Fruit fly (Drosophila melanogaster) whole organism, embryonic: Measurements from ENCODE around the gene Cenp-C.

Experiments used
- Antp ChIP-seq: fragments of 200-800 bp; sonication (Bioruptor generic); optimal IDR thresholded peaks from 3 replicates; lab custom pipeline; 2016; ENCODE audit warnings: missing biosample characterization, missing genetic modification characterization
- CG12942 ChIP-seq: fragments of 200-800 bp; sonication (Bioruptor generic); optimal IDR thresholded peaks from 3 replicates; lab custom pipeline; 2016; ENCODE audit warnings: missing biosample characterization, missing genetic modification characterization
- CG14860 ChIP-seq: fragments of 200-800 bp; sonication (Bioruptor generic); IDR thresholded peaks from 3 replicates; pipeline ENCODE4 v1.3.6; 2022; ENCODE audit warnings: missing biosample characterization, missing genetic modification characterization; ENCODE audit not compliant: partially characterized antibody
- CG1603 ChIP-seq: fragments of 200-800 bp; sonication (Bioruptor generic); optimal IDR thresholded peaks from 2 replicates; lab custom pipeline; 2019; ENCODE audit warnings: missing biosample characterization, mild to moderate bottlenecking, missing genetic modification characterization, moderate library complexity
- CG18011 ChIP-seq: fragments of 200-800 bp; sonication (Bioruptor generic); optimal IDR thresholded peaks from 2 replicates; lab custom pipeline; 2017; ENCODE audit warnings: missing biosample characterization, missing genetic modification characterization, mild to moderate bottlenecking, moderate library complexity, missing genotype
- CG2120 ChIP-seq: fragments of 200-800 bp; sonication (Bioruptor generic); optimal IDR thresholded peaks from 3 replicates; lab custom pipeline; 2016; ENCODE audit warnings: missing biosample characterization, missing genetic modification characterization
- CG33213 ChIP-seq: fragments of 200-800 bp; sonication (Bioruptor generic); optimal IDR thresholded peaks from 3 replicates; lab custom pipeline; 2016; ENCODE audit warnings: missing biosample characterization, missing genetic modification characterization
- CG34422 ChIP-seq: fragments of 200-800 bp; sonication (Bioruptor generic); IDR thresholded peaks from 3 replicates; pipeline ENCODE4 v1.3.6; 2022; ENCODE audit warnings: missing biosample characterization, missing genetic modification characterization
- CG4617 ChIP-seq: fragments of 200-800 bp; sonication (Bioruptor generic); optimal IDR thresholded peaks from 3 replicates; lab custom pipeline; 2016; ENCODE audit warnings: missing biosample characterization, missing genetic modification characterization, borderline replicate concordance
- CG5180 ChIP-seq: fragments of 200-800 bp; sonication (Bioruptor generic); optimal IDR thresholded peaks from 3 replicates; lab custom pipeline; 2017; ENCODE audit warnings: missing biosample characterization, missing genetic modification characterization, mild to moderate bottlenecking, moderate library complexity, missing genetic modification reagents
- CG7786 ChIP-seq: fragments of 200-800 bp; sonication (Bioruptor generic); optimal IDR thresholded peaks from 2 replicates; lab custom pipeline; 2016; ENCODE audit warnings: missing biosample characterization, missing genetic modification characterization
- CG8089 ChIP-seq: fragments of 200-800 bp; sonication (Bioruptor generic); optimal IDR thresholded peaks from 3 replicates; lab custom pipeline; 2016; ENCODE audit warnings: missing biosample characterization, missing genetic modification characterization
- CG8765 ChIP-seq: fragments of 200-800 bp; sonication (Bioruptor generic); IDR thresholded peaks from 2 replicates; pipeline ENCODE4 v1.3.6; 2022; ENCODE audit warnings: missing biosample characterization, missing genetic modification characterization
- CG8944 ChIP-seq: fragments of 200-800 bp; sonication (Bioruptor generic); optimal IDR thresholded peaks from 3 replicates; lab custom pipeline; 2016; ENCODE audit warnings: missing biosample characterization, missing genetic modification characterization
- D19A ChIP-seq: fragments of 200-800 bp; optimal IDR thresholded peaks from 3 replicates; lab custom pipeline; 2019; ENCODE audit warnings: missing biosample characterization, mild to moderate bottlenecking, missing genetic modification characterization, moderate library complexity
- Dll ChIP-seq: fragments of 200-800 bp; sonication (Bioruptor generic); IDR thresholded peaks from 4 replicates; pipeline ENCODE4 v1.3.6; 2022; ENCODE audit warnings: missing biosample characterization, missing genetic modification characterization; ENCODE audit not compliant: partially characterized antibody
- Dref ChIP-seq: fragments of 200-800 bp; sonication (Bioruptor generic); IDR thresholded peaks from 2 replicates; pipeline ENCODE4 v1.3.6; 2022; ENCODE audit warnings: missing biosample characterization, missing genetic modification characterization
- E2f2 ChIP-seq: fragments of 200-800 bp; sonication (Bioruptor generic); IDR thresholded peaks from 2 replicates; pipeline ENCODE4 v1.3.6; 2022; ENCODE audit warnings: missing biosample characterization, missing genetic modification characterization
- HLH4C ChIP-seq: fragments of 200-800 bp; sonication (Bioruptor generic); IDR thresholded peaks from 3 replicates; pipeline ENCODE4 v1.3.6; 2022; ENCODE audit warnings: missing biosample characterization, missing genetic modification characterization; ENCODE audit not compliant: partially characterized antibody
- Hmr ChIP-seq: fragments of 200-800 bp; sonication (Bioruptor generic); optimal IDR thresholded peaks from 3 replicates; lab custom pipeline; 2017; ENCODE audit warnings: mild to moderate bottlenecking, missing biosample characterization, missing genetic modification reagents, missing genetic modification characterization
- Hr51 ChIP-seq, 2 experiments: fragments of 200-800 bp; sonication (Bioruptor generic); optimal IDR thresholded peaks; 2 replicates in 1 of 2; 3 replicates in 1 of 2; lab custom pipeline; 2016 to 2018; ENCODE audit warnings: missing biosample characterization in 2 of 2, missing genetic modification characterization in 2 of 2, mild to moderate bottlenecking in 1 of 2, moderate library complexity in 1 of 2
- Lhr ChIP-seq: fragments of 200-800 bp; sonication (Bioruptor generic); optimal IDR thresholded peaks from 3 replicates; lab custom pipeline; 2017; ENCODE audit warnings: mild to moderate bottlenecking, missing biosample characterization, missing genetic modification reagents, missing genetic modification characterization
- Meics ChIP-seq: fragments of 200-800 bp; sonication (Bioruptor generic); optimal IDR thresholded peaks from 2 replicates; lab custom pipeline; 2017; ENCODE audit warnings: missing biosample characterization, mild to moderate bottlenecking, missing genetic modification characterization
- NC2α ChIP-seq: fragments of 200-800 bp; sonication (Bioruptor generic); optimal IDR thresholded peaks from 2 replicates; lab custom pipeline; 2016; ENCODE audit warnings: missing biosample characterization, missing genetic modification characterization
- Neu2 ChIP-seq: fragments of 200-800 bp; sonication (Bioruptor generic); optimal IDR thresholded peaks from 3 replicates; lab custom pipeline; 2016; ENCODE audit warnings: missing biosample characterization, missing genetic modification characterization, borderline replicate concordance
- PHDP ChIP-seq: fragments of 200-800 bp; sonication (Bioruptor generic); optimal IDR thresholded peaks from 3 replicates; lab custom pipeline; 2018; ENCODE audit warnings: missing biosample characterization, mild to moderate bottlenecking, missing genetic modification characterization, moderate library complexity
- Ptx1 ChIP-seq: fragments of 200-800 bp; sonication (Bioruptor generic); IDR thresholded peaks from 2 replicates; pipeline ENCODE4 v1.3.6; 2022; ENCODE audit warnings: missing biosample characterization, missing genetic modification characterization
- Scr ChIP-seq: fragments of 200-800 bp; sonication (Bioruptor generic); IDR thresholded peaks from 2 replicates; pipeline ENCODE4 v1.3.6; 2022; ENCODE audit warnings: missing biosample characterization, missing genetic modification characterization; ENCODE audit not compliant: partially characterized antibody
- Sin3A ChIP-seq: fragments of >200 bp; optimal IDR thresholded peaks from 2 replicates; lab custom pipeline; 2018
- YL-1 ChIP-seq: fragments of 200-800 bp; sonication (Bioruptor generic); optimal IDR thresholded peaks from 3 replicates; lab custom pipeline; 2017; ENCODE audit warnings: missing biosample characterization, mild to moderate bottlenecking, missing genetic modification characterization
- amos ChIP-seq: fragments of 200-800 bp; sonication (Bioruptor generic); IDR thresholded peaks from 2 replicates; pipeline ENCODE4 v1.3.6; 2022; ENCODE audit warnings: missing biosample characterization, missing genetic modification characterization; ENCODE audit not compliant: partially characterized antibody
- bbx ChIP-seq: fragments of 200-800 bp; sonication (Bioruptor generic); IDR thresholded peaks from 2 replicates; pipeline ENCODE4 v1.3.6; 2022; ENCODE audit warnings: missing biosample characterization, missing genetic modification characterization; ENCODE audit not compliant: partially characterized antibody
- dimm ChIP-seq: fragments of 200-800 bp; sonication (Bioruptor generic); IDR thresholded peaks from 2 replicates; pipeline ENCODE4 v1.3.6; 2022; ENCODE audit warnings: missing biosample characterization, missing genetic modification characterization
- dmrt99B ChIP-seq: fragments of 200-800 bp; sonication (Bioruptor generic); optimal IDR thresholded peaks from 2 replicates; lab custom pipeline; 2018; ENCODE audit warnings: missing biosample characterization, mild to moderate bottlenecking, missing genetic modification characterization, moderate library complexity
- fru ChIP-seq: fragments of >200 bp; optimal IDR thresholded peaks from 2 replicates; lab custom pipeline; 2017
- hb ChIP-seq: fragments of 200-800 bp; sonication (Bioruptor generic); IDR thresholded peaks from 3 replicates; pipeline ENCODE4 v1.3.6; 2022; ENCODE audit warnings: missing biosample characterization, missing genetic modification characterization; ENCODE audit not compliant: partially characterized antibody
- jigr1 ChIP-seq: fragments of 200-800 bp; sonication (Bioruptor generic); IDR thresholded peaks from 3 replicates; pipeline ENCODE4 v1.3.6; 2022; ENCODE audit warnings: missing biosample characterization, missing genetic modification characterization
- lola ChIP-seq, 3 experiments: fragments of >200 bp in 2 of 3; fragments of 200-800 bp in 1 of 3; sonication (Bioruptor generic) in 1 of 3; optimal IDR thresholded peaks; 2 replicates each; lab custom pipeline; 2017 to 2019; ENCODE audit warnings: missing biosample characterization in 3 of 3, missing genetic modification characterization in 3 of 3, mild to moderate bottlenecking in 1 of 3, moderate library complexity in 1 of 3
- nerfin-1 ChIP-seq: fragments of 200-800 bp; sonication (Bioruptor generic); optimal IDR thresholded peaks from 3 replicates; lab custom pipeline; 2019; ENCODE audit warnings: missing biosample characterization, mild to moderate bottlenecking, missing genetic modification characterization, moderate library complexity
- nmo ChIP-seq: fragments of 200-800 bp; sonication (Bioruptor generic); optimal IDR thresholded peaks from 2 replicates; lab custom pipeline; 2018; ENCODE audit warnings: missing biosample characterization, mild to moderate bottlenecking, missing genetic modification characterization, moderate library complexity
- oc ChIP-seq: fragments of 200-800 bp; sonication (Bioruptor generic); optimal IDR thresholded peaks from 2 replicates; lab custom pipeline; 2018; ENCODE audit warnings: missing biosample characterization, mild to moderate bottlenecking, missing genetic modification characterization, moderate library complexity
- otp ChIP-seq: fragments of 200-800 bp; sonication (Bioruptor generic); IDR thresholded peaks from 3 replicates; pipeline ENCODE4, ENCODE4 v1.3.6; 2022; ENCODE audit warnings: missing biosample characterization, missing genetic modification characterization
- pita ChIP-seq: fragments of 200-800 bp; sonication (Bioruptor generic); optimal IDR thresholded peaks from 2 replicates; lab custom pipeline; 2017; ENCODE audit warnings: missing biosample characterization, mild to moderate bottlenecking, missing genetic modification characterization
- ro ChIP-seq: fragments of 200-800 bp; sonication (Bioruptor generic); IDR thresholded peaks from 2 replicates; pipeline ENCODE4 v1.3.6; 2022; ENCODE audit warnings: missing biosample characterization, missing genetic modification characterization
- sna ChIP-seq: fragments of 200-800 bp; sonication (Bioruptor generic); IDR thresholded peaks from 2 replicates; pipeline ENCODE4 v1.3.6; 2022; ENCODE audit warnings: missing biosample characterization, missing genetic modification characterization; ENCODE audit not compliant: partially characterized antibody
- sr ChIP-seq: fragments of 200-800 bp; sonication (Bioruptor generic); IDR thresholded peaks from 3 replicates; pipeline ENCODE4 v1.3.6; 2022; ENCODE audit warnings: missing biosample characterization, missing genetic modification characterization
- stwl ChIP-seq: fragments of 200-800 bp; sonication (Bioruptor generic); optimal IDR thresholded peaks from 3 replicates; lab custom pipeline; 2018; ENCODE audit warnings: missing biosample characterization, mild to moderate bottlenecking, missing genetic modification characterization, moderate library complexity
- tap ChIP-seq: fragments of 200-800 bp; optimal IDR thresholded peaks from 3 replicates; lab custom pipeline; 2019; ENCODE audit warnings: missing biosample characterization, mild to moderate bottlenecking, missing genetic modification characterization, moderate library complexity
- tx ChIP-seq: fragments of 200-800 bp; sonication (Bioruptor generic); optimal IDR thresholded peaks from 2 replicates; lab custom pipeline; 2016; ENCODE audit warnings: missing biosample characterization, missing genetic modification characterization
- zen2 ChIP-seq: fragments of 200-800 bp; sonication (Bioruptor generic); IDR thresholded peaks from 3 replicates; pipeline ENCODE4 v1.3.6; 2022; ENCODE audit warnings: missing biosample characterization, missing genetic modification characterization; ENCODE audit not compliant: partially characterized antibody

Gene Cenp-C

dm6 chr3R:8517752-8518185 lies 46.1 kb upstream of the Cenp-C start, which contains the start of gene CG11737 (continued):
- TF ChIP-seq amos, result peak; percentile 56
- TF ChIP-seq CG33213 (GFP tag; lab: Kevin White, UChicago), result peak; percentile 1
- TF ChIP-seq CG7786 (GFP tag; lab: Kevin White, UChicago), result no peak
- peak; percentile 50 for TF ChIP-seq CG4617 (GFP tag; lab: Kevin White, UChicago)
- TF ChIP-seq dimm (GFP tag; lab: Robert Waterston, UW), result no peak
- no peak for TF ChIP-seq Ptx1 (GFP tag; lab: Robert Waterston, UW)
- no peak for TF ChIP-seq sr (GFP tag; lab: Robert Waterston, UW)
- TF ChIP-seq PHDP (tag; lab: Kevin White, UChicago), result no peak
- TF ChIP-seq otp, result no peak
- TF ChIP-seq Neu2, result no peak
- TF ChIP-seq hb, result peak; percentile 71
- no peak for TF ChIP-seq nerfin-1 (tag; lab: Kevin White, UChicago)
- no peak for TF ChIP-seq fru (lab: Kevin White, UChicago)
- TF ChIP-seq nmo (GFP tag; lab: Kevin White, UChicago), result peak; percentile 45
- no peak for TF ChIP-seq oc (tag; lab: Kevin White, UChicago)
- TF ChIP-seq dmrt99B (tag; lab: Kevin White, UChicago), result no peak
- TF ChIP-seq tap, result no peak
- TF ChIP-seq pita (GFP tag; lab: Kevin White, UChicago), result no peak
- TF ChIP-seq YL-1 (GFP tag; lab: Kevin White, UChicago), result peak; percentile 17
- TF ChIP-seq CG1603 (tag; lab: Kevin White, UChicago), result peak; percentile 58
- peak; percentile 50; the same call in 1 of the 2 replicates for TF ChIP-seq Scr (GFP tag; lab: Robert Waterston, UW)
- TF ChIP-seq CG14860 (GFP tag; lab: Robert Waterston, UW), result peak; percentile 69
- TF ChIP-seq NC2α (GFP tag; lab: Kevin White, UChicago), result no peak
- no peak for TF ChIP-seq lola (GFP tag; optimal IDR thresholded peaks at IDR 0.05; lab: Kevin White, UChicago)
- no peak for TF ChIP-seq tx (GFP tag; lab: Kevin White, UChicago)
- TF ChIP-seq CG8089, result no peak
- no peak for TF ChIP-seq CG12942
- TF ChIP-seq stwl, result peak; percentile 91
- TF ChIP-seq CG5180 (GFP tag; lab: Kevin White, UChicago), result no peak
- TF ChIP-seq sna, result peak; percentile 73
- no peak for TF ChIP-seq D19A
- peak; percentile 73 for TF ChIP-seq bbx (GFP tag; lab: Robert Waterston, UW)
- no peak for TF ChIP-seq Lhr
- TF ChIP-seq E2f2, result peak; percentile 99
- no peak for TF ChIP-seq CG8765 (GFP tag; lab: Robert Waterston, UW)
- TF ChIP-seq zen2, result no peak; the same call in 2 of the 3 replicates
- TF ChIP-seq Hmr, result no peak
- peak; percentile 99 for TF ChIP-seq Dref
- TF ChIP-seq CG18011 (GFP tag; lab: Kevin White, UChicago), result peak; percentile 99
- TF ChIP-seq Antp (GFP tag; lab: Kevin White, UChicago), result peak; percentile 31
- no peak for TF ChIP-seq ro
- peak; percentile 59; the same call in 3 of the 4 replicates for TF ChIP-seq Dll
- TF ChIP-seq CG8944 (GFP tag; lab: Kevin White, UChicago), result no peak
- no peak for TF ChIP-seq Hr51 (GFP tag; optimal IDR thresholded peaks at IDR 0.05; lab: Kevin White, UChicago)
- peak; percentile 36 for TF ChIP-seq Sin3A (lab: Kevin White, UChicago)
- TF ChIP-seq Meics (GFP tag; lab: Kevin White, UChicago), result no peak
- TF ChIP-seq HLH4C (GFP tag; lab: Robert Waterston, UW), result peak; percentile 86
- TF ChIP-seq jigr1 (GFP tag; lab: Robert Waterston, UW), result no peak
- peak; percentile 20 for TF ChIP-seq CG2120 (GFP tag; lab: Kevin White, UChicago)
- peak; percentile 56; the same call in 1 of the 3 replicates for TF ChIP-seq CG34422 (GFP tag; lab: Robert Waterston, UW)
